Worm (Caenorhabditis elegans): ENCODE data around the gene F47C12.7.
"Not testable (repeated sequence)": the region's sequence is repeated elsewhere in the genome, so short reads cannot be mapped to it uniquely, and the experiment has no call there.

Gene F47C12.7

ce11 chrIV:3962584-3962983 is 32.7 kb downstream of the F47C12.7 start, which contains the start of gene Y46C8AM.1:
TSS of gene Y46C8AM.1 (plus strand) at chrIV:3962884.
- TF ChIP-seq Y53F4B.3 (GFP tag; IDR thresholded peaks at IDR 0.05) = no peak
- TF ChIP-seq him-1 (tag; optimal IDR thresholded peaks at IDR 0.05) = no peak
- no peak for TF ChIP-seq ccch-3 (GFP tag; optimal IDR thresholded peaks at IDR 0.05)
- no peak for TF ChIP-seq ceh-91 (GFP tag; IDR thresholded peaks at IDR 0.05)
- TF ChIP-seq zfh-2 (GFP tag; conservative IDR thresholded peaks at IDR 0.05) = no peak
- TF ChIP-seq ztf-25 (GFP tag; IDR thresholded peaks at IDR 0.05) = no peak
- TF ChIP-seq B0336.3 (GFP tag; IDR thresholded peaks at IDR 0.05) = no peak
- no peak for TF ChIP-seq dox-1 (GFP tag; IDR thresholded peaks at IDR 0.05)
- no peak for TF ChIP-seq ztf-26 (tag; optimal IDR thresholded peaks at IDR 0.05)
- TF ChIP-seq T07F8.4 (tag; optimal IDR thresholded peaks at IDR 0.05) = no peak
- TF ChIP-seq hmg-1.2 (GFP tag; IDR thresholded peaks at IDR 0.05) = no peak
- TF ChIP-seq unc-130 (GFP tag; optimal IDR thresholded peaks at IDR 0.05) = no peak
- no peak for TF ChIP-seq cebp-1 (GFP tag; IDR thresholded peaks at IDR 0.05)
- TF ChIP-seq cebp-1 (tag; optimal IDR thresholded peaks at IDR 0.05) = no peak
- no peak for TF ChIP-seq sea-2 (GFP tag; IDR thresholded peaks at IDR 0.05)
- no peak for TF ChIP-seq madf-6 (GFP tag; IDR thresholded peaks at IDR 0.05)

DNA sequence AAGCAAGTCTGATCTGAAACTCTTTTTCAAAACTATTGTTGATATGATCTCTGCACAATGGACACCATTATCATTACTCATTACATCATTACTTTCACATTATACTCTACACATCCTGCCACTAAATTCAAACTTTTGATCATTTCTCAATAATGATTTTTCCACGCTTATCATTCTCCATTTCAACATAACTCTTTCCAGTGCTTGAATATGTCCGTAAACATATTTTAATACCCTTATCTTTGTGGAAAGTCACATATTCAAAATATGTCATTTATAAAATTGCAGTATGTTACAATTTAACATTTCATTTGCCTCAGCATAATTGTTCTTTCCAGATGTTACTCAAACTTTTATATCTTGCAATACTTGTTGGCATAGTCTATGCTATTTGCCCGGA is 34.9 kb downstream of the F47C12.7 start, which contains the start of gene clec-75:
TSS of gene clec-75 (plus strand) at position 339 of the 400 bp plus-strand sequence.
- TF ChIP-seq nhr-80 (tag; optimal IDR thresholded peaks at IDR 0.05) (peak; percentile 36), chd-7 (tag; optimal IDR thresholded peaks at IDR 0.05) (no peak)

DNA sequence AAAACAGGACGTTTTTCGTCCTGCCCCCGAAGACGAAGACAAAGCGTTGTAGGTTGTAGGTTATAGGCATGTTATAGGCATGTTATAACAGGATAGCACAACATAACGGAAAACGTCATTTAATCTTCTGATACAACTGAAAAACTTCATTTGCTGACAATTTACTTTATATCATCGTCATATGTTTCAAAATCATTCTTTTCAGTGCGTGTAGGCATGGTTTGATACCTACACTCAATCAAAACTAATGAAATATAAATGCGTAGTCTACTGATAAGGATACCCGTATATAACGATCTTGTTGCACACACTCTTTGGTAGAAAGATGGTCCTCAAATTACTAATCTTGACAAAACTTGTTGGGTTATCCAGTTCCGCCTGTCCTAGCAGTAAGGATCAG is 38.6 kb downstream of the F47C12.7 start, which contains the start of gene clec-74:
TSS of gene clec-74 (plus strand) at position 301 of the 400 bp plus-strand sequence.
- TF ChIP-seq rcor-1 (GFP tag; IDR thresholded peaks at IDR 0.05) (no peak), B0261.1 (tag; optimal IDR thresholded peaks at IDR 0.05) (no peak)

ce11 chrIV:3956095-3956494 is 39.2 kb downstream of the F47C12.7 start, which contains the start of gene clec-73:
TSS of gene clec-73 (minus strand) at chrIV:3956195.
- TF ChIP-seq repo-1 (tag; optimal IDR thresholded peaks at IDR 0.05) (no peak), K12H6.12 (tag; optimal IDR thresholded peaks at IDR 0.05) (no peak), mcd-1 (GFP tag; IDR thresholded peaks at IDR 0.05) (no peak), T07F8.4 (tag; optimal IDR thresholded peaks at IDR 0.05) (no peak)

- not testable (repeated sequence) for TF ChIP-seq snpc-4 (GFP tag; optimal IDR thresholded peaks at IDR 0.05)
- TF ChIP-seq snpc-4 (tag; optimal IDR thresholded peaks at IDR 0.05) (peak in 1 of 4 experiments; percentile 81), dox-1 (GFP tag; IDR thresholded peaks at IDR 0.05) (peak; percentile 7; the same call in 1 of the 2 replicates), ztf-28 (GFP tag; IDR thresholded peaks at IDR 0.05) (0 out of 2 replicates have a peak, but pooled peaks have one; percentile 33), zfh-2 (GFP tag; conservative IDR thresholded peaks at IDR 0.05) (peak; percentile 86), egrh-3 (GFP tag; IDR thresholded peaks at IDR 0.05) (peak; percentile 74; the same call in 1 of the 2 replicates), hmg-1.2 (GFP tag; IDR thresholded peaks at IDR 0.05) (peak; percentile 37)
These were observed 47.8 kb downstream of the F47C12.7 start for ce11 chrIV:3947377-3947956.

Measured in whole organism, young adult.